Fruit fly (Drosophila melanogaster): ENCODE measurements around the gene Clic.
A peak's percentile ranks its signal among the peaks of the same experiment; 100 is the strongest.

The Clic gene

dm6 chrX:13838255-13838654 is 16.1 kb upstream of the Clic start:
- TF ChIP-seq Xrp1 (GFP tag; IDR thresholded peaks at IDR 0.05) (0 out of 2 replicates have a peak, but pooled peaks have one; percentile 16), CG10274 (GFP tag; optimal IDR thresholded peaks at IDR 0.05) (no peak), TFAM (GFP tag; optimal IDR thresholded peaks at IDR 0.05) (no peak), CG9932 (GFP tag; IDR thresholded peaks at IDR 0.05) (peak; percentile 8; the same call in 1 of the 2 replicates), CG16779 (GFP tag; IDR thresholded peaks at IDR 0.05) (no peak), D (optimal IDR thresholded peaks at IDR 0.05) (no peak), D (GFP tag; optimal IDR thresholded peaks at IDR 0.05) (no peak), lilli (GFP tag; optimal IDR thresholded peaks at IDR 0.05) (no peak), nerfin-2 (GFP tag; IDR thresholded peaks at IDR 0.05; ENCODE audit: partially characterized antibody) (no peak), phol (tag; optimal IDR thresholded peaks at IDR 0.05) (no peak), Trl (optimal IDR thresholded peaks at IDR 0.05) (no peak), Trl (GFP tag; optimal IDR thresholded peaks at IDR 0.05) (no peak), CG10654 (GFP tag; optimal IDR thresholded peaks at IDR 0.05) (no peak), CG9609 (GFP tag; optimal IDR thresholded peaks at IDR 0.05) (no peak), CG2712 (tag; optimal IDR thresholded peaks at IDR 0.05) (peak; percentile 39), al (GFP tag; IDR thresholded peaks at IDR 0.05) (no peak), row (GFP tag; IDR thresholded peaks at IDR 0.05) (peak; percentile 49; the same call in 2 of the 3 replicates), Hr3 (GFP tag; optimal IDR thresholded peaks at IDR 0.05) (no peak), chn (GFP tag; optimal IDR thresholded peaks at IDR 0.05) (no peak), lab (GFP tag; optimal IDR thresholded peaks at IDR 0.05) (peak; percentile 16), mam (GFP tag; optimal IDR thresholded peaks at IDR 0.05) (no peak), ato (GFP tag; IDR thresholded peaks at IDR 0.05; ENCODE audit: partially characterized antibody) (no peak), Oli (tag; optimal IDR thresholded peaks at IDR 0.05) (peak; percentile 16), bbx (GFP tag; IDR thresholded peaks at IDR 0.05; ENCODE audit: partially characterized antibody) (no peak), CG2678 (tag; optimal IDR thresholded peaks at IDR 0.05) (no peak), Meics (GFP tag; optimal IDR thresholded peaks at IDR 0.05) (peak; percentile 16), CG6683 (GFP tag; optimal IDR thresholded peaks at IDR 0.05) (no peak), Dad (GFP tag; optimal IDR thresholded peaks at IDR 0.05) (no peak), CG32772 (GFP tag; IDR thresholded peaks at IDR 0.05) (0 out of 2 replicates have a peak, but pooled peaks have one; percentile 29), inv (GFP tag; IDR thresholded peaks at IDR 0.05; ENCODE audit: partially characterized antibody) (no peak), vvl (GFP tag; IDR thresholded peaks at IDR 0.05) (0 out of 2 replicates have a peak, but pooled peaks have one; percentile 27), Drgx (GFP tag; IDR thresholded peaks at IDR 0.05) (peak; percentile 53), HLH3B (GFP tag; IDR thresholded peaks at IDR 0.05) (0 out of 2 replicates have a peak, but pooled peaks have one; percentile 8), CG32532 (GFP tag; IDR thresholded peaks at IDR 0.05) (peak; percentile 30; the same call in 1 of the 2 replicates), corto (GFP tag; optimal IDR thresholded peaks at IDR 0.05) (no peak), Aef1 (GFP tag; IDR thresholded peaks at IDR 0.05) (peak; percentile 28; the same call in 2 of the 3 replicates), CG11695 (GFP tag; IDR thresholded peaks at IDR 0.05) (0 out of 3 replicates have a peak, but pooled peaks have one; percentile 19), pita (GFP tag; optimal IDR thresholded peaks at IDR 0.05) (no peak), CG18599 (GFP tag; optimal IDR thresholded peaks at IDR 0.05) (peak; percentile 23), NK7.1 (GFP tag; optimal IDR thresholded peaks at IDR 0.05) (no peak), CG16815 (GFP tag; optimal IDR thresholded peaks at IDR 0.05) (no peak), esg (GFP tag; conservative IDR thresholded peaks at IDR 0.05) (no peak), otp (GFP tag; IDR thresholded peaks at IDR 0.05) (no peak), CG12391 (tag; optimal IDR thresholded peaks at IDR 0.05) (peak; percentile 12), Rfx (GFP tag; IDR thresholded peaks at IDR 0.05) (peak; percentile 39; the same call in 1 of the 2 replicates), pan (optimal IDR thresholded peaks at IDR 0.05) (no peak), pan (GFP tag; optimal IDR thresholded peaks at IDR 0.05 in 1 of 2, IDR thresholded peaks at IDR 0.05 in 1 of 2) (peak in 1 of 2 experiments; percentile 45), slbo (GFP tag; IDR thresholded peaks at IDR 0.05) (peak; percentile 52), CG34376 (GFP tag; optimal IDR thresholded peaks at IDR 0.05) (no peak), CG12299 (tag; optimal IDR thresholded peaks at IDR 0.05) (no peak), CG1832 (GFP tag; optimal IDR thresholded peaks at IDR 0.05) (no peak), Optix (GFP tag; IDR thresholded peaks at IDR 0.05) (no peak)
